Worm (Caenorhabditis elegans) whole organism, L3 larva: ENCODE results near the gene H13N06.7.

Experiments
- R02D3.7 ChIP-seq: fragments of 150-350 bp; optimal IDR thresholded peaks from 2 replicates; lab custom pipeline; 2014; ENCODE audit warnings: missing biosample characterization, missing genetic modification characterization
- ZK546.5 ChIP-seq: sonication (generic microtip); optimal IDR thresholded peaks from 2 replicates; lab custom pipeline; 2017; ENCODE audit warnings: missing biosample characterization, missing genetic modification characterization
- aly-2 ChIP-seq: fragments of 150-350 bp; optimal IDR thresholded peaks from 2 replicates; lab custom pipeline; 2014; ENCODE audit warnings: missing biosample characterization, missing genetic modification characterization
- ama-1 ChIP-seq: fragments of 150-350 bp; optimal IDR thresholded peaks from 2 replicates; lab custom pipeline; 2018
- ceh-16 ChIP-seq: sonication (generic microtip); optimal IDR thresholded peaks from 2 replicates; lab custom pipeline; 2017; ENCODE audit warnings: missing biosample characterization, missing genetic modification characterization
- ceh-28 ChIP-seq: fragments of 150-350 bp; optimal IDR thresholded peaks from 2 replicates; lab custom pipeline; 2014; ENCODE audit warnings: missing biosample characterization, missing genetic modification reagents, missing genetic modification characterization
- ceh-82 ChIP-seq: fragments of 150-350 bp; optimal IDR thresholded peaks from 2 replicates; lab custom pipeline; 2014; ENCODE audit warnings: missing biosample characterization, missing genetic modification characterization
- ceh-9 ChIP-seq: sonication (generic microtip); optimal IDR thresholded peaks from 2 replicates; lab custom pipeline; 2018; ENCODE audit warnings: missing biosample characterization, missing genetic modification characterization
- egl-5 ChIP-seq: fragments of 150-350 bp; optimal IDR thresholded peaks from 2 replicates; lab custom pipeline; 2017; ENCODE audit warnings: missing biosample characterization, missing genetic modification reagents, missing genetic modification characterization, inconsistent platforms
- elt-1 ChIP-seq: fragments of 150-350 bp; optimal IDR thresholded peaks from 2 replicates; lab custom pipeline; 2014; ENCODE audit warnings: missing biosample characterization, missing genetic modification characterization
- elt-2 ChIP-seq: sonication (generic microtip); optimal IDR thresholded peaks from 2 replicates; lab custom pipeline; 2016; ENCODE audit warnings: missing genetic modification reagents, mild to moderate bottlenecking, missing genetic modification characterization, missing compliant biosample characterization
- elt-3 ChIP-seq, 3 experiments: fragments of 150-350 bp in 1 of 3; sonication (generic microtip) in 2 of 3; optimal IDR thresholded peaks; 2 replicates in 2 of 3; 4 replicates in 1 of 3; lab custom pipeline; 2014 to 2017; ENCODE audit warnings: missing biosample characterization in 3 of 3, missing genetic modification characterization in 3 of 3
- eor-1 ChIP-seq, 2 experiments: fragments of 150-350 bp; optimal IDR thresholded peaks; 2 replicates each; lab custom pipeline; 2014 to 2018; ENCODE audit warnings: missing biosample characterization in 2 of 2, missing genetic modification characterization in 2 of 2
- fkh-10 ChIP-seq: sonication (generic microtip); optimal IDR thresholded peaks from 2 replicates; lab custom pipeline; 2017; ENCODE audit warnings: missing biosample characterization, missing genetic modification reagents, missing genetic modification characterization
- fkh-2 ChIP-seq: fragments of 150-350 bp; optimal IDR thresholded peaks from 2 replicates; lab custom pipeline; 2014; ENCODE audit warnings: missing biosample characterization, missing genetic modification reagents, missing genetic modification characterization
- hmg-11 ChIP-seq: sonication (generic microtip); optimal IDR thresholded peaks from 2 replicates; lab custom pipeline; 2016; ENCODE audit warnings: missing genetic modification characterization, missing compliant biosample characterization
- jun-1 ChIP-seq: fragments of 150-350 bp; optimal IDR thresholded peaks from 2 replicates; lab custom pipeline; 2014; ENCODE audit warnings: missing biosample characterization, missing genetic modification reagents, missing genetic modification characterization
- lin-15B ChIP-seq: fragments of 150-350 bp; optimal IDR thresholded peaks from 2 replicates; lab custom pipeline; 2014; ENCODE audit warnings: missing biosample characterization, missing genetic modification characterization
- lin-39 ChIP-seq: fragments of 150-350 bp; optimal IDR thresholded peaks from 2 replicates; lab custom pipeline; 2018; ENCODE audit warnings: missing biosample characterization, missing genetic modification reagents, missing genetic modification characterization
- lsy-12 ChIP-seq: sonication (generic microtip); optimal IDR thresholded peaks from 2 replicates; lab custom pipeline; 2016; ENCODE audit warnings: mild to moderate bottlenecking, missing genetic modification characterization, missing compliant biosample characterization
- mdl-1 ChIP-seq: fragments of 150-350 bp; optimal IDR thresholded peaks from 2 replicates; lab custom pipeline; 2014; ENCODE audit warnings: missing biosample characterization, missing genetic modification characterization
- mml-1 ChIP-seq: fragments of 150-350 bp; sonication (generic microtip); optimal IDR thresholded peaks from 3 replicates; lab custom pipeline; 2014; ENCODE audit warnings: missing biosample characterization, missing genetic modification characterization
- nfya-1 ChIP-seq: sonication (generic microtip); optimal IDR thresholded peaks from 2 replicates; lab custom pipeline; 2017; ENCODE audit warnings: missing genetic modification characterization, mild to moderate bottlenecking, missing compliant biosample characterization, antibody characterized with exemption, moderate library complexity; ENCODE audit not compliant: insufficient read depth
- nhr-11 ChIP-seq: fragments of 150-350 bp; optimal IDR thresholded peaks from 2 replicates; lab custom pipeline; 2014; ENCODE audit warnings: missing biosample characterization, missing genetic modification characterization
- nhr-12 ChIP-seq: fragments of 150-350 bp; optimal IDR thresholded peaks from 2 replicates; lab custom pipeline; 2014; ENCODE audit warnings: missing biosample characterization, missing genetic modification characterization
- nhr-23 ChIP-seq: fragments of 150-350 bp; optimal IDR thresholded peaks from 2 replicates; lab custom pipeline; 2014; ENCODE audit warnings: missing biosample characterization, missing genetic modification reagents, missing genetic modification characterization
- nhr-237 ChIP-seq: fragments of 150-350 bp; optimal IDR thresholded peaks from 2 replicates; lab custom pipeline; 2014; ENCODE audit warnings: missing biosample characterization, missing genetic modification characterization
- nhr-25 ChIP-seq: sonication (generic microtip); optimal IDR thresholded peaks from 2 replicates; lab custom pipeline; 2017; ENCODE audit warnings: missing biosample characterization, missing genetic modification characterization
- nhr-43 ChIP-seq: sonication (generic microtip); optimal IDR thresholded peaks from 2 replicates; lab custom pipeline; 2016; ENCODE audit warnings: mild to moderate bottlenecking, missing genetic modification characterization, missing compliant biosample characterization; ENCODE audit not compliant: poor library complexity, severe bottlenecking
- nhr-67 ChIP-seq: fragments of 150-350 bp; optimal IDR thresholded peaks from 2 replicates; lab custom pipeline; 2014; ENCODE audit warnings: missing biosample characterization, missing genetic modification characterization
- nhr-76 ChIP-seq: fragments of 150-350 bp; sonication (generic microtip); optimal IDR thresholded peaks from 5 replicates; lab custom pipeline; 2014; ENCODE audit warnings: missing biosample characterization, missing genetic modification characterization
- nhr-77 ChIP-seq: fragments of 150-350 bp; optimal IDR thresholded peaks from 2 replicates; lab custom pipeline; 2014; ENCODE audit warnings: missing biosample characterization, missing genetic modification characterization
- pha-4 ChIP-seq: fragments of 150-350 bp; optimal IDR thresholded peaks from 2 replicates; lab custom pipeline; 2014; ENCODE audit warnings: missing biosample characterization, missing genetic modification reagents, missing genetic modification characterization
- pqm-1 ChIP-seq: fragments of 150-350 bp; optimal IDR thresholded peaks from 2 replicates; lab custom pipeline; 2017; ENCODE audit warnings: missing biosample characterization, missing genetic modification characterization, inconsistent platforms
- sea-2 ChIP-seq: fragments of 150-350 bp; sonication (generic microtip); optimal IDR thresholded peaks from 4 replicates; lab custom pipeline; 2014; ENCODE audit warnings: missing biosample characterization, missing genetic modification reagents, missing genetic modification characterization
- skn-1 ChIP-seq: fragments of 150-350 bp; optimal IDR thresholded peaks from 2 replicates; lab custom pipeline; 2014; ENCODE audit warnings: missing biosample characterization, missing genetic modification characterization
- snpc-4 ChIP-seq: fragments of 150-350 bp; optimal IDR thresholded peaks from 2 replicates; lab custom pipeline; 2014; ENCODE audit warnings: missing biosample characterization, missing genetic modification characterization
- tbx-2 ChIP-seq: sonication (generic microtip); optimal IDR thresholded peaks from 2 replicates; lab custom pipeline; 2016; ENCODE audit warnings: mild to moderate bottlenecking, missing genetic modification characterization, missing compliant biosample characterization
- unc-62 ChIP-seq: fragments of 150-350 bp; sonication (generic microtip); optimal IDR thresholded peaks from 4 replicates; lab custom pipeline; 2014; ENCODE audit warnings: missing biosample characterization, missing genetic modification reagents, missing genetic modification characterization
- zag-1 ChIP-seq: fragments of 150-350 bp; optimal IDR thresholded peaks from 2 replicates; lab custom pipeline; 2014; ENCODE audit warnings: missing biosample characterization, missing genetic modification characterization
- ztf-11 ChIP-seq: fragments of 150-350 bp; optimal IDR thresholded peaks from 2 replicates; lab custom pipeline; 2014; ENCODE audit warnings: missing biosample characterization, missing genetic modification characterization
- ztf-4 ChIP-seq: fragments of 150-350 bp; optimal IDR thresholded peaks from 2 replicates; lab custom pipeline; 2014; ENCODE audit warnings: missing biosample characterization, missing genetic modification characterization

The H13N06.7 gene

DNA sequence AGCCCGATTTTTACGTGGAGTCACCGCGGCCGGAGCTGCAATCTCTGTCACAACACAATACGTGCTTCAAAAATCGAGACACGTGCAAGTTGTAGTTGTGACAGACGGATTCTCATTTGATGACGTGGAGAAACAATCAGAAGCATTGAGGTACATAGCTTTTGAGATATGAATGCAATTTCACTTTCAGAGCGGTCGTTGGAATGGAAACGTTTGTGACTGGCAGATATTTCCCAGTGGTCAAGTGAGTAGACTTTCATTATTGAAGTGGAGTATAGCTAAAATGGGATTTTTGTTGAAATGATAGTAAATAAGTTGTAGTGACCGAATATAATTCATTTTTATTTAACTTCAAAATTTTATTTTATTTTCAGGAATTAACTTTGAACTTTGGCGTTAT, 11.8 kb upstream of the H13N06.7 start:
- no peak for TF ChIP-seq lin-39
- TF ChIP-seq pqm-1 (tag; lab: Kevin White, UChicago): no peak
- no peak for TF ChIP-seq ceh-82
- TF ChIP-seq ZK546.5 (tag; lab: Kevin White, UChicago): no peak

DNA sequence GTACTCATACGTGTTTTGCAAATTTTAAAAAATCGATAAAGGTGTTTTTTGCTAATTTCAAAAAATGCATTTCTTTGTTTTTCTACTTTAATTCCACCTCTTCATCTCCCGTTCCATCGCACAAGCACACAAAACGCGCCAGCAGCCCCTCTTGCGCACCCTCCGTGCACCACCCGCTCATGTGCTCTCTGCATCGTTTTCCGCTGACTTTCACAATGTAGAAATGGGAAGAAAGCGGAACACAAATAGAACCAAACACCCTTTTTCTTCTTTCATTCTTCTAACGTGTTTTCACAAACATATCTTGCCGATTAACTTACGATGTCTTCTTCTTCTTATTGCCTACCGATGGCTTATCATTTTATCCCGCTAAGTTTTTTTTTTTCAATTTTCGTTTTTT, 10.2 kb upstream of the H13N06.7 start:
- TF ChIP-seq nhr-77 (tag; lab: Kevin White, UChicago): peak; percentile 35
- no peak for TF ChIP-seq sea-2
- no peak for TF ChIP-seq ztf-4 (tag; lab: Kevin White, UChicago)
- peak; percentile 63 for TF ChIP-seq nhr-43 (tag; lab: Kevin White, UChicago)
- TF ChIP-seq hmg-11: peak; percentile 85
- peak; percentile 2 for TF ChIP-seq mdl-1 (tag; lab: Kevin White, UChicago)
- TF ChIP-seq R02D3.7: peak; percentile 18
- TF ChIP-seq nhr-76 (tag; lab: Kevin White, UChicago): no peak
- peak; percentile 68 for TF ChIP-seq ceh-82
- peak; percentile 74 for TF ChIP-seq egl-5 (tag; lab: Kevin White, UChicago)
- peak; percentile 43 for TF ChIP-seq pqm-1 (tag; lab: Kevin White, UChicago)
- no peak for TF ChIP-seq ceh-16 (tag; lab: Kevin White, UChicago)
- TF ChIP-seq lin-15B (tag; lab: Kevin White, UChicago): peak; percentile 61
- TF ChIP-seq ceh-28 (tag; lab: Kevin White, UChicago): peak; percentile 34
- peak; percentile 29 for TF ChIP-seq nhr-23
- TF ChIP-seq nhr-237 (tag; lab: Kevin White, UChicago): no peak
- TF ChIP-seq ztf-11: no peak
- peak; percentile 36 for TF ChIP-seq jun-1 (tag; lab: Kevin White, UChicago)
- TF ChIP-seq skn-1: peak; percentile 52
- TF ChIP-seq tbx-2: peak; percentile 68
- TF ChIP-seq ZK546.5 (tag; lab: Kevin White, UChicago): no peak
- no peak for TF ChIP-seq mml-1 (tag; lab: Kevin White, UChicago)
- no peak for TF ChIP-seq ceh-9 (tag; lab: Kevin White, UChicago)
- peak; percentile 19 for TF ChIP-seq fkh-10 (GFP tag; lab: Kevin White, UChicago)
- peak; percentile 66 for TF ChIP-seq elt-2 (tag; lab: Kevin White, UChicago)
- TF ChIP-seq nhr-25 (tag; lab: Kevin White, UChicago): no peak
- no peak for TF ChIP-seq zag-1
- TF ChIP-seq nhr-67: no peak
- no peak for TF ChIP-seq unc-62
- TF ChIP-seq elt-3 (tag; optimal IDR thresholded peaks at IDR 0.05; lab: Kevin White, UChicago): no peak
- peak; percentile 3 for TF ChIP-seq elt-1 (tag; lab: Kevin White, UChicago)
- TF ChIP-seq eor-1 (tag; optimal IDR thresholded peaks at IDR 0.05; lab: Kevin White, UChicago): no peak
- TF ChIP-seq ama-1: peak; percentile 67
- no peak for TF ChIP-seq aly-2
- no peak for TF ChIP-seq nhr-12 (tag; lab: Kevin White, UChicago)
- peak; percentile 84 for TF ChIP-seq snpc-4 (tag; lab: Kevin White, UChicago)
- TF ChIP-seq pha-4: peak; percentile 69
- TF ChIP-seq lsy-12 (tag; lab: Kevin White, UChicago): no peak
- peak; percentile 78 for TF ChIP-seq nfya-1 (tag; lab: Kevin White, UChicago)
- TF ChIP-seq nhr-11 (tag; lab: Kevin White, UChicago): no peak
- TF ChIP-seq lin-39: peak; percentile 83
- TF ChIP-seq, all 47 proteins: peak for 22

DNA sequence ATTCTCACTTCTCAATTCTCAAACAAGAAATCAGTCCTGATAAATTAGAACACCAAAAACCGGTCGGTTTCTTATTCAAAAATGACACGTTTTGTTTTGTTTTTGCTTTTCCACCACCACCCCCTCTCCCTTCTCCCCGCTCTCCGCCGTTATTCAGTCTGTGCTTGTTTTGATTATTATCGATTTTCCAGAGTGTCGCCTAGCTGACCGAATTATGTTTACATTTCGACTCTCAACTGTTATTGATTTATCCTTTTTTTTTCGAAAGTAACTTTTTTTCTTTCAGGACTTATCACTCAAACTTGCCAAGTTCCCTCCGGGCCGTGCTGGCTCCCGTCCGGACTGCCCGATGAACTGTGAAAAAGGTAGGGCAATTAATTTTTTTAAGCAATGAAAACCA, 9.6 kb upstream of the H13N06.7 start, which contains the start of gene gob-1:
Gene gob-1 (plus strand): TSS at position 281 of the 400 bp plus-strand sequence.
- no peak for TF ChIP-seq fkh-2 (tag; lab: Kevin White, UChicago)
- no peak for TF ChIP-seq nfya-1 (tag; lab: Kevin White, UChicago)
- TF ChIP-seq nhr-77 (tag; lab: Kevin White, UChicago): no peak
- no peak for TF ChIP-seq mml-1 (tag; lab: Kevin White, UChicago)
- TF ChIP-seq unc-62: no peak
- no peak for TF ChIP-seq eor-1 (tag; optimal IDR thresholded peaks at IDR 0.05; lab: Kevin White, UChicago)
- TF ChIP-seq egl-5 (tag; lab: Kevin White, UChicago): no peak
- no peak for TF ChIP-seq snpc-4 (tag; lab: Kevin White, UChicago)
- no peak for TF ChIP-seq skn-1
- no peak for TF ChIP-seq R02D3.7
- TF ChIP-seq pqm-1 (tag; lab: Kevin White, UChicago): no peak
- no peak for TF ChIP-seq ztf-4 (tag; lab: Kevin White, UChicago)
- TF ChIP-seq, all 47 proteins: peak for 0
